Worm (Caenorhabditis elegans) whole organism, L2 larva: Measurements from ENCODE around the gene plk-3.

ENCODE experiments used
- aly-2 ChIP-seq: fragments of 150-350 bp; optimal IDR thresholded peaks from 2 replicates; lab custom pipeline; 2014; ENCODE audit warnings: missing biosample characterization, missing genetic modification characterization
- ama-1 ChIP-seq: fragments of 150-350 bp; optimal IDR thresholded peaks from 2 replicates; lab custom pipeline; 2018; ENCODE audit warnings: inconsistent platforms
- ceh-82 ChIP-seq: fragments of 150-350 bp; optimal IDR thresholded peaks from 2 replicates; lab custom pipeline; 2014; ENCODE audit warnings: missing biosample characterization, missing genetic modification characterization
- fos-1 ChIP-seq: fragments of 150-350 bp; optimal IDR thresholded peaks from 2 replicates; lab custom pipeline; 2014; ENCODE audit warnings: missing biosample characterization, missing genetic modification characterization
- mbf-1 ChIP-seq: sonication (generic microtip); optimal IDR thresholded peaks from 2 replicates; lab custom pipeline; 2017; ENCODE audit warnings: missing biosample characterization, missing genetic modification characterization
- nhr-10 ChIP-seq: sonication (generic microtip); optimal IDR thresholded peaks from 2 replicates; lab custom pipeline; 2017; ENCODE audit warnings: missing biosample characterization, missing genetic modification characterization
- nhr-12 ChIP-seq: fragments of 150-350 bp; optimal IDR thresholded peaks from 2 replicates; lab custom pipeline; 2014; ENCODE audit warnings: missing biosample characterization, missing genetic modification characterization
- snpc-4 ChIP-seq: fragments of 150-350 bp; optimal IDR thresholded peaks from 2 replicates; lab custom pipeline; 2014; ENCODE audit warnings: missing biosample characterization, missing genetic modification characterization
- unc-62 ChIP-seq: fragments of 150-350 bp; optimal IDR thresholded peaks from 2 replicates; lab custom pipeline; 2014; ENCODE audit warnings: missing biosample characterization, missing genetic modification reagents, missing genetic modification characterization
- ztf-11 ChIP-seq: sonication (generic microtip); optimal IDR thresholded peaks from 2 replicates; lab custom pipeline; 2017; ENCODE audit warnings: missing biosample characterization, missing genetic modification characterization

ce11 chrIV:7516167-7516566 lies 43.2 kb upstream of the plk-3 start, which contains the start of the genes R05G6.9 and R05G6.3:
- TF ChIP-seq ztf-11 (tag; lab: Kevin White, UChicago) (no peak), aly-2 (no peak), snpc-4 (tag; lab: Kevin White, UChicago) (no peak), ceh-82 (no peak), unc-62 (GFP tag; lab: Kevin White, UChicago) (no peak), nhr-10 (tag; lab: Kevin White, UChicago) (no peak), mbf-1 (tag; lab: Kevin White, UChicago) (no peak), ama-1 (lab: Kevin White, UChicago) (no peak), fos-1 (no peak), nhr-12 (tag; lab: Kevin White, UChicago) (no peak)
